Fruit fly (Drosophila melanogaster): Measurements from ENCODE around the gene Pex12.

The Pex12 gene

dm6 chr2L:856690-857488, 41.1 kb downstream of the Pex12 start (continued):
- TF ChIP-seq cad (GFP tag; optimal IDR thresholded peaks at IDR 0.05) (no peak), gsb (GFP tag; IDR thresholded peaks at IDR 0.05) (no peak), amos (GFP tag; IDR thresholded peaks at IDR 0.05; ENCODE audit: partially characterized antibody) (no peak), CG7271 (tag; optimal IDR thresholded peaks at IDR 0.05) (peak; percentile 20), phol (tag; optimal IDR thresholded peaks at IDR 0.05) (peak; percentile 79), lmd (GFP tag; IDR thresholded peaks at IDR 0.05) (peak; percentile 87), CG30020 (tag; optimal IDR thresholded peaks at IDR 0.05) (peak; percentile 9), CG14050 (GFP tag; IDR thresholded peaks at IDR 0.05) (peak; percentile 65), Doc2 (GFP tag; IDR thresholded peaks at IDR 0.05) (no peak), HmgD (GFP tag; optimal IDR thresholded peaks at IDR 0.05) (peak; percentile 23), Hmr (GFP tag; optimal IDR thresholded peaks at IDR 0.05) (peak; percentile 58), CG3281 (GFP tag; optimal IDR thresholded peaks at IDR 0.05) (peak; percentile 59), CG14965 (GFP tag; optimal IDR thresholded peaks at IDR 0.05; ENCODE audit: borderline replicate concordance) (no peak), ac (GFP tag; optimal IDR thresholded peaks at IDR 0.05) (peak; percentile 52), Abd-B (GFP tag; optimal IDR thresholded peaks at IDR 0.05) (peak; percentile 68), ATbp (GFP tag; optimal IDR thresholded peaks at IDR 0.05) (peak; percentile 85), NFAT (GFP tag; IDR thresholded peaks at IDR 0.05) (no peak), maf-S (GFP tag; optimal IDR thresholded peaks at IDR 0.05) (peak; percentile 21), ase (GFP tag; IDR thresholded peaks at IDR 0.05) (peak; percentile 79), CG10565 (GFP tag; optimal IDR thresholded peaks at IDR 0.05) (peak; percentile 12), CG17612 (GFP tag; IDR thresholded peaks at IDR 0.05) (0 out of 2 replicates have a peak, but pooled peaks have one; percentile 11), Dad (GFP tag; optimal IDR thresholded peaks at IDR 0.05) (peak; percentile 70), ranshi (GFP tag; IDR thresholded peaks at IDR 0.05) (peak; percentile 84), CG17802 (tag; optimal IDR thresholded peaks at IDR 0.05) (peak; percentile 37), sr (GFP tag; IDR thresholded peaks at IDR 0.05) (peak; percentile 66; the same call in 2 of the 3 replicates), usp (GFP tag; optimal IDR thresholded peaks at IDR 0.05) (no peak), Adf1 (GFP tag; IDR thresholded peaks at IDR 0.05) (no peak), CG12071 (GFP tag; optimal IDR thresholded peaks at IDR 0.05) (peak; percentile 72), CG9437 (GFP tag; optimal IDR thresholded peaks at IDR 0.05) (peak; percentile 12), grau (tag; optimal IDR thresholded peaks at IDR 0.05) (peak; percentile 73), twi (tag; optimal IDR thresholded peaks at IDR 0.05) (peak; percentile 34), gro (GFP tag; optimal IDR thresholded peaks at IDR 0.05) (no peak), Hsf (GFP tag; optimal IDR thresholded peaks at IDR 0.05) (peak; percentile 75), CG6654 (GFP tag; optimal IDR thresholded peaks at IDR 0.05) (peak; percentile 53), Xbp1 (GFP tag; optimal IDR thresholded peaks at IDR 0.05) (peak; percentile 71), hkb (optimal IDR thresholded peaks at IDR 0.05) (no peak), hkb (GFP tag; IDR thresholded peaks at IDR 0.05) (peak; percentile 90), CG11560 (tag; IDR thresholded peaks at IDR 0.05) (peak; percentile 63; the same call in 1 of the 3 replicates), CG9727 (GFP tag; optimal IDR thresholded peaks at IDR 0.05) (peak; percentile 66), CG4820 (GFP tag; optimal IDR thresholded peaks at IDR 0.05) (peak; percentile 78), CG1602 (GFP tag; optimal IDR thresholded peaks at IDR 0.05) (peak; percentile 62), Chrac-16 (GFP tag; optimal IDR thresholded peaks at IDR 0.05) (peak; percentile 59), fru (optimal IDR thresholded peaks at IDR 0.05) (no peak), CG11696 (GFP tag; IDR thresholded peaks at IDR 0.05) (peak; percentile 97), D19B (GFP tag; optimal IDR thresholded peaks at IDR 0.05) (no peak), E2f2 (GFP tag; IDR thresholded peaks at IDR 0.05) (peak; percentile 41; the same call in 1 of the 2 replicates), CoRest (tag; optimal IDR thresholded peaks at IDR 0.05) (peak; percentile 76), Atf6 (GFP tag; IDR thresholded peaks at IDR 0.05) (peak; percentile 35; the same call in 1 of the 2 replicates), corto (GFP tag; optimal IDR thresholded peaks at IDR 0.05) (no peak), Dip3 (GFP tag; optimal IDR thresholded peaks at IDR 0.05) (peak; percentile 7)
